Fruit fly (Drosophila melanogaster): ENCODE results near the gene CG9922.

The CG9922 gene

DNA sequence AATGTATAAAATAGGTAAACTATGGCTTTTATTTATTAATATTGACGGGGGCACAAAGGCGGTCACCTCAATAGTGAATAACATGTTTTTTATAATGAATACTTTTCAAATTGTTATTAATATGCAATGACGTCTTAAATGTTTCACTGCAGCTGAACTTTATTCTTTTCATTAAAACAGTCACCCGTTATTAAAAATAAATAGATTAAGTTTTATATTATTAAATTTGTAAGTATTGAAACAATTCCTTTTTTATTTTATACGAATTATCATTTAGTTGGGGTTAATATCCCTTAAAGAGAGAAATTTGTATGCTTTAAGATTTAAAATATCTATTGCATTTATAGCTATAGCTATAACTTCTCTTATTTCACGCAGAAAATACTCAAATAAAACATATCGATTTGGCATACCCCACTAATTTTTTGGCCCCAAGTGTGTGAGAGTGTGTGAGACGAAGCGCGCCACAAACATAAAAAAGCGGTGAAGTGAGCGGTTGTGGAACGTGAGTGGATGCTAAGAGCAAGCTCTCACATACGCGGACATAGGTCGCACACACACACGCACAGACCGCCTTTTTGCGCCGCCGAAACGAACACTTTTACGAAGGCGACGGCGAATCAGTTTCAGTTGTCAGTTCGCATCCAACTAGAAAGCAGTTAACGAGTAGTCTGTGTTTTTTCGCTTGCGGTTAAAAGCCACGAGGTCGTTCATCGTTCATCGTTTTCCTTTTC is 20.3 kb upstream of the CG9922 start, which contains the start of gene foxo (continued):
- TF ChIP-seq ems (GFP tag; optimal IDR thresholded peaks at IDR 0.05) (no peak), pnt (GFP tag; optimal IDR thresholded peaks at IDR 0.05) (peak; percentile 20), chm (GFP tag; IDR thresholded peaks at IDR 0.05) (peak; percentile 71; the same call in 1 of the 2 replicates), lmd (GFP tag; IDR thresholded peaks at IDR 0.05) (peak; percentile 69; the same call in 1 of the 2 replicates), CG4617 (GFP tag; optimal IDR thresholded peaks at IDR 0.05; ENCODE audit: borderline replicate concordance) (no peak), Aef1 (GFP tag; IDR thresholded peaks at IDR 0.05) (peak; percentile 39; the same call in 2 of the 3 replicates), HmgD (GFP tag; optimal IDR thresholded peaks at IDR 0.05) (peak; percentile 35), CG16813 (GFP tag; IDR thresholded peaks at IDR 0.05; ENCODE audit: partially characterized antibody) (no peak), CG10321 (GFP tag; IDR thresholded peaks at IDR 0.05) (no peak), zfh1 (GFP tag; IDR thresholded peaks at IDR 0.05) (0 out of 3 replicates have a peak, but pooled peaks have one; percentile 41), Xrp1 (GFP tag; IDR thresholded peaks at IDR 0.05) (peak; percentile 49), CG9609 (GFP tag; optimal IDR thresholded peaks at IDR 0.05) (peak; percentile 17), pfk (GFP tag; optimal IDR thresholded peaks at IDR 0.05) (peak; percentile 58), Sox100B (GFP tag; optimal IDR thresholded peaks at IDR 0.05) (peak; percentile 94), schlank (tag; optimal IDR thresholded peaks at IDR 0.05) (no peak), Spps (tag; optimal IDR thresholded peaks at IDR 0.05) (peak; percentile 55), CG10267 (tag; optimal IDR thresholded peaks at IDR 0.05) (peak; percentile 80), br (optimal IDR thresholded peaks at IDR 0.05) (no peak), ato (GFP tag; IDR thresholded peaks at IDR 0.05; ENCODE audit: partially characterized antibody) (0 out of 2 replicates have a peak, but pooled peaks have one; percentile 32), CG1024 (GFP tag; IDR thresholded peaks at IDR 0.05) (no peak), CG12659 (GFP tag; optimal IDR thresholded peaks at IDR 0.05) (peak; percentile 96), CG10654 (GFP tag; optimal IDR thresholded peaks at IDR 0.05) (peak; percentile 57), CG8388 (GFP tag; optimal IDR thresholded peaks at IDR 0.05) (peak; percentile 72), Dp (GFP tag; optimal IDR thresholded peaks at IDR 0.05) (no peak), CG7963 (GFP tag; IDR thresholded peaks at IDR 0.05; ENCODE audit: partially characterized antibody) (no peak), BEAF-32 (GFP tag; optimal IDR thresholded peaks at IDR 0.05) (no peak), Xbp1 (GFP tag; optimal IDR thresholded peaks at IDR 0.05) (peak; percentile 77), gfzf (GFP tag; optimal IDR thresholded peaks at IDR 0.05) (no peak), vvl (GFP tag; IDR thresholded peaks at IDR 0.05) (peak; percentile 53), CG10147 (GFP tag; optimal IDR thresholded peaks at IDR 0.05) (peak; percentile 92), Hey (tag; optimal IDR thresholded peaks at IDR 0.05) (no peak), ase (GFP tag; IDR thresholded peaks at IDR 0.05) (0 out of 3 replicates have a peak, but pooled peaks have one; percentile 24), CG11456 (GFP tag; IDR thresholded peaks at IDR 0.05) (peak; percentile 52; the same call in 2 of the 3 replicates), CG14014 (GFP tag; IDR thresholded peaks at IDR 0.05) (peak; percentile 44), chif (GFP tag; optimal IDR thresholded peaks at IDR 0.05) (peak in 1 of 2 experiments; percentile 33), CG31388 (GFP tag; optimal IDR thresholded peaks at IDR 0.05) (no peak), nmo (GFP tag; optimal IDR thresholded peaks at IDR 0.05) (peak; percentile 93), CG3726 (GFP tag; IDR thresholded peaks at IDR 0.05) (no peak), otp (GFP tag; IDR thresholded peaks at IDR 0.05) (no peak), B-H1 (GFP tag; IDR thresholded peaks at IDR 0.05) (no peak), CG11696 (GFP tag; IDR thresholded peaks at IDR 0.05) (peak; percentile 97), Hmx (GFP tag; optimal IDR thresholded peaks at IDR 0.05) (no peak), Ets65A (GFP tag) (peak; percentile 85), CG11504 (tag; optimal IDR thresholded peaks at IDR 0.05) (peak; percentile 92), CG8944 (GFP tag; optimal IDR thresholded peaks at IDR 0.05) (no peak), Poxn (GFP tag; IDR thresholded peaks at IDR 0.05) (no peak), CG11085 (GFP tag; IDR thresholded peaks at IDR 0.05) (no peak), CG3065 (GFP tag; optimal IDR thresholded peaks at IDR 0.05) (peak; percentile 14), Rx (GFP tag; IDR thresholded peaks at IDR 0.05) (no peak), Blimp-1 (GFP tag; optimal IDR thresholded peaks at IDR 0.05) (peak; percentile 73)
